Fruit fly (Drosophila melanogaster): ENCODE results near the gene loaf.

DNA sequence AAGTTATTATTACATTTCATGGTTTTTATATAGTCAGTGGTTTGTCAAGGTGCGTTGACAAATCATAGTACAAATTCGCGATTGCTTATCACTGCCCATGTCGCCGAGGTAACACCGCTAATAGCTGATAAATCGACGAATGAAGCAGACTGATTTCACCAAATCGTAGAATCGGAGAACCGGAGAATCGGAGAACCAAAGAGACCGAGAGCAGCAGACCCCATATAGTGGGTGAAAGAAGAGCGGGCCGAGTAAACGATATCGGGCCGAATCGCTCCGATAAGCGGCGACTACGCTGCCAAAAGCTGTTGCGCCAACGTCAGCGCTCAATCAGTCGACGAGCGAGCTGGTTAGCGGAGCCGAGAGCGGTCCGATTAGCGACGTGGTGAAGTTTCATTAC, 10.7 kb upstream of the loaf start, which contains the start of gene CG14131:
- TF ChIP-seq CTCF (optimal IDR thresholded peaks at IDR 0.05) (no peak), CG8478 (optimal IDR thresholded peaks at IDR 0.05) (no peak)
